Worm (Caenorhabditis elegans): ENCODE results near the gene avr-15.

The avr-15 gene

DNA sequence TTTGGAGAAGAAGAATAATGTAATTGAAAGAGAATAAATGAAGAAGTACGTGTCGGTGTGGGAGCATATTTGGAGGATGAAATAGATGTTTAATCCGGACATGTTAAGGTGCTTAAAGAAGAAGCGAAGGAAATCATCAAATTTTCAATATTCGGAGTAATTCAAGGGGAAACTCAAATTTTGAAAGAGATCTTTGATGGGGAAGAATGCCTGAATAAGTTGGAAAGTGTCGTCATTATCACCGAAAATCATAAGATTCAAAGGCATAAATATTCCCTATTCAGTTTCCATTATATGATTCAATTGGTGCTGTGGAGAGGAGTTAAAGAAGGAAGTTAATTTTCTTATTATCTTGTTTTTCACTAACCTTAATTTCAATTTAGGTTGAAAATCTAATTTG, 3.6 kb upstream of the avr-15 start, which contains the start of gene semi-1:
Gene semi-1, minus strand, starts transcription at position 101 of the 400 bp plus-strand sequence.
- TF ChIP-seq nfya-1 (tag; optimal IDR thresholded peaks at IDR 0.05) (no peak), unc-42 (tag; optimal IDR thresholded peaks at IDR 0.05) (no peak), ceh-9 (tag; optimal IDR thresholded peaks at IDR 0.05) (no peak), unc-55 (GFP tag; optimal IDR thresholded peaks at IDR 0.05) (no peak), sox-4 (tag; optimal IDR thresholded peaks at IDR 0.05) (no peak), lim-6 (tag; optimal IDR thresholded peaks at IDR 0.05) (no peak), dmd-4 (tag; optimal IDR thresholded peaks at IDR 0.05; ENCODE audit: borderline replicate concordance) (no peak), ceh-14 (tag; optimal IDR thresholded peaks at IDR 0.05) (no peak), ama-1 (optimal IDR thresholded peaks at IDR 0.05) (no peak), ceh-24 (tag; optimal IDR thresholded peaks at IDR 0.05) (no peak)

- no peak for TF ChIP-seq hlh-15 (tag; optimal IDR thresholded peaks at IDR 0.05)
- no peak for TF ChIP-seq ref-2 (tag; optimal IDR thresholded peaks at IDR 0.05)
- TF ChIP-seq ceh-45 (GFP tag; IDR thresholded peaks at IDR 0.05), result no peak
- no peak for TF ChIP-seq pag-3 (tag; optimal IDR thresholded peaks at IDR 0.05; ENCODE audit: borderline replicate concordance)
- TF ChIP-seq ceh-14 (tag; optimal IDR thresholded peaks at IDR 0.05), result no peak
- TF ChIP-seq C38D4.7 (GFP tag; optimal IDR thresholded peaks at IDR 0.05), result no peak
- TF ChIP-seq unc-42 (tag; optimal IDR thresholded peaks at IDR 0.05), result no peak
- no peak for TF ChIP-seq ahr-1 (tag; optimal IDR thresholded peaks at IDR 0.05)
- no peak for TF ChIP-seq ceh-2 (tag; optimal IDR thresholded peaks at IDR 0.05)
- TF ChIP-seq hlh-13 (GFP tag; optimal IDR thresholded peaks at IDR 0.05), result no peak
- no peak for TF ChIP-seq fax-1 (tag; optimal IDR thresholded peaks at IDR 0.05)
- no peak for TF ChIP-seq dmd-4 (tag; optimal IDR thresholded peaks at IDR 0.05; ENCODE audit: borderline replicate concordance)
- TF ChIP-seq hlh-8 (tag; optimal IDR thresholded peaks at IDR 0.05), result no peak
- TF ChIP-seq ama-1 (optimal IDR thresholded peaks at IDR 0.05), result no peak
- no peak for TF ChIP-seq pqm-1 (tag; optimal IDR thresholded peaks at IDR 0.05)
- no peak for TF ChIP-seq pros-1 (tag; optimal IDR thresholded peaks at IDR 0.05)
- TF ChIP-seq tbx-7 (tag; optimal IDR thresholded peaks at IDR 0.05), result no peak
- TF ChIP-seq ceh-22 (tag; optimal IDR thresholded peaks at IDR 0.05), result no peak
- no peak for TF ChIP-seq ceh-19 (GFP tag; optimal IDR thresholded peaks at IDR 0.05)
These were observed 997 bp upstream of the avr-15 start for ce11 chrV:13512515-13512914.

DNA sequence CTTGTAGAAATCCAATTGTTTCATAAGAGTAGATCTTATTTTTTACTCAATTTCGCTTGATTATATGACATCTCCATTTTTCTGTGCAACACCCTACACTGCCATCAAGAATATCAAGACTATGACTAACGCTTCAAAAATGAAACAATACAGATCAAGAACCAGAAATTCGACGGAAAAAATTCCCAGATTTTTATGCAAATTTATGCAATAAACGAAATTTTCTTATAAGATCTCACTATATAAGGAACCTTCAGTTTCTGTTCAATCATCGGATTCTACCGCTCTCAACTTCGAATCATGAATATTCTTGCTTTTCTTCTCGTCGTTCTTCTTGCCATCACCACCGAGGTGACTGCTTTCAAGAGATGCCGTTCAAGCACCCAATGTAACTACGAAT, 5.2 kb downstream of the avr-15 start, which contains the start of gene R11G10.4:
Gene R11G10.4, plus strand, starts transcription at position 301 of the 400 bp plus-strand sequence.
- TF ChIP-seq K09A11.1 (tag; optimal IDR thresholded peaks at IDR 0.05; ENCODE audit: insufficient read depth) (no peak), K02D7.2 (tag; optimal IDR thresholded peaks at IDR 0.05) (no peak), unc-3 (GFP tag; conservative IDR thresholded peaks at IDR 0.05) (no peak), unc-3 (tag; optimal IDR thresholded peaks at IDR 0.05) (no peak), zip-5 (tag; optimal IDR thresholded peaks at IDR 0.05) (no peak), ztf-16 (tag; optimal IDR thresholded peaks at IDR 0.05) (no peak), syd-9 (tag; optimal IDR thresholded peaks at IDR 0.05) (no peak), ceh-31 (tag; optimal IDR thresholded peaks at IDR 0.05) (no peak), ref-2 (tag; optimal IDR thresholded peaks at IDR 0.05) (no peak), ets-4 (tag; optimal IDR thresholded peaks at IDR 0.05) (no peak), nhr-232 (tag; optimal IDR thresholded peaks at IDR 0.05) (no peak)

DNA sequence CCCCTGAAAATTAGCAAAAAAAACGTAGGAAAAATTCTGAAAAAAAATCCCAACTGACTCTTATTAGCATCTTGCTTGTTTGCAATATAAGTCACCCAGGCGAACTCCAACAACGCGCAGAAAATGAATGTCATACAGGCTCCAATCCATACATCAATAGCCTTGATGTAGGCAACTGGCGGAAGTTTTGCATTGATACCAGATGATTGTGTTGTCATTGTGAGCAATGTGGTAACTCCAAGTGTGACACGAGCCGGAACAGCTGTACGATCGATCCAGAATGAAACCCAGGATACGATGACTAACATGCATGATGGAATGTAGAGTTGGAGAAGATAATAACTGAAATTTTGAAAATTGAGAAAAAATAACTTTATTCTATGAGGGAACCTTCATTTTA, 12.3 kb downstream of the avr-15 start:
- TF ChIP-seq pha-4 (tag; optimal IDR thresholded peaks at IDR 0.05) (no peak), lim-6 (tag; optimal IDR thresholded peaks at IDR 0.05) (no peak), ref-2 (tag; optimal IDR thresholded peaks at IDR 0.05) (no peak), ama-1 (optimal IDR thresholded peaks at IDR 0.05) (no peak), ceh-31 (tag; optimal IDR thresholded peaks at IDR 0.05) (no peak), madf-2 (tag; optimal IDR thresholded peaks at IDR 0.05) (no peak), hlh-6 (tag; optimal IDR thresholded peaks at IDR 0.05) (no peak)
